Worm (Caenorhabditis elegans) whole organism, L1 larva: ENCODE measurements around the gene T05C1.1.

ENCODE experiments used
- ceh-82 ChIP-seq, 3 experiments: fragments of 150-350 bp in 1 of 3; sonication (generic microtip) in 2 of 3; optimal IDR thresholded peaks; 2 replicates each; lab custom pipeline; 2014 to 2017; ENCODE audit warnings: missing biosample characterization in 3 of 3, missing genetic modification characterization in 3 of 3
- efl-3 ChIP-seq: fragments of 200-800 bp; sonication (Bioruptor generic); optimal IDR thresholded peaks from 2 replicates; lab custom pipeline; 2018; ENCODE audit warnings: mild to moderate bottlenecking, missing genetic modification characterization, missing compliant biosample characterization
- fkh-10 ChIP-seq: sonication (generic microtip); optimal IDR thresholded peaks from 2 replicates; lab custom pipeline; 2017; ENCODE audit warnings: missing biosample characterization, missing genetic modification reagents, missing genetic modification characterization
- fkh-8 ChIP-seq: sonication (generic microtip); optimal IDR thresholded peaks from 2 replicates; lab custom pipeline; 2016; ENCODE audit warnings: mild to moderate bottlenecking, missing genetic modification characterization, missing compliant biosample characterization
- hpl-2 ChIP-seq: fragments of 150-350 bp; optimal IDR thresholded peaks from 2 replicates; lab custom pipeline; 2014; ENCODE audit warnings: missing biosample characterization, missing genetic modification reagents, missing genetic modification characterization
- lin-39 ChIP-seq: fragments of 150-350 bp; optimal IDR thresholded peaks from 2 replicates; lab custom pipeline; 2014; ENCODE audit warnings: missing biosample characterization, missing genetic modification reagents, missing genetic modification characterization
- nhr-237 ChIP-seq: fragments of 150-350 bp; optimal IDR thresholded peaks from 2 replicates; lab custom pipeline; 2014; ENCODE audit warnings: missing biosample characterization, missing genetic modification characterization
- pqm-1 ChIP-seq: sonication (generic microtip); optimal IDR thresholded peaks from 3 replicates; lab custom pipeline; 2017; ENCODE audit warnings: missing biosample characterization, missing genetic modification characterization
- sptf-1 ChIP-seq: fragments of 150-350 bp; optimal IDR thresholded peaks from 2 replicates; lab custom pipeline; 2014; ENCODE audit warnings: missing biosample characterization, missing genetic modification characterization
- sup-37 ChIP-seq: fragments of 200-800 bp; sonication (Bioruptor generic); optimal IDR thresholded peaks from 2 replicates; lab custom pipeline; 2018; ENCODE audit warnings: mild to moderate bottlenecking, missing genetic modification characterization, missing compliant biosample characterization

- TF ChIP-seq pqm-1 (tag; lab: Kevin White, UChicago): no peak
- no peak for TF ChIP-seq efl-3 (GFP tag; lab: Kevin White, UChicago)
- no peak for TF ChIP-seq hpl-2 (GFP tag; lab: Kevin White, UChicago)
- no peak for TF ChIP-seq lin-39 (tag; lab: Kevin White, UChicago)
- TF ChIP-seq sptf-1: no peak
- TF ChIP-seq fkh-10 (GFP tag; lab: Kevin White, UChicago): no peak
- no peak for TF ChIP-seq nhr-237 (tag; lab: Kevin White, UChicago)
- no peak for TF ChIP-seq sup-37 (GFP tag; lab: Kevin White, UChicago)
- no peak for TF ChIP-seq fkh-8
- TF ChIP-seq ceh-82 (tag; optimal IDR thresholded peaks at IDR 0.05; lab: Kevin White, UChicago): no peak
These were observed 10.5 kb upstream of the T05C1.1 start, which contains the start of gene W06B4.2 for ce11 chrII:4467869-4468268.
